Worm (Caenorhabditis elegans) whole organism, L4 larva: Measurements from ENCODE around the gene set-11.

Experiments used
- Y75B8A.6 ChIP-seq: fragments of 200-800 bp; sonication (Bioruptor generic); IDR thresholded peaks from 2 replicates; pipeline ENCODE4 v1.3.6; 2022; ENCODE audit warnings: missing genetic modification reagents, missing genetic modification characterization, missing compliant biosample characterization
- ama-1 ChIP-seq: fragments of 150-350 bp; optimal IDR thresholded peaks from 2 replicates; lab custom pipeline; 2014; ENCODE audit warnings: inconsistent platforms, mixed read lengths
- ceh-32 ChIP-seq: sonication (generic microtip); optimal IDR thresholded peaks from 2 replicates; lab custom pipeline; 2016; ENCODE audit warnings: mild to moderate bottlenecking, missing genetic modification characterization, missing compliant biosample characterization; ENCODE audit not compliant: poor library complexity
- lin-13 ChIP-seq: fragments of 150-350 bp; optimal IDR thresholded peaks from 2 replicates; lab custom pipeline; 2014; ENCODE audit warnings: missing biosample characterization, missing genetic modification reagents, missing genetic modification characterization
- lin-29 ChIP-seq: fragments of 200-800 bp; sonication (Bioruptor generic); IDR thresholded peaks from 2 replicates; pipeline ENCODE4 v1.3.6; 2022; ENCODE audit warnings: missing genetic modification reagents, missing genetic modification characterization, missing compliant biosample characterization
- nhr-41 ChIP-seq: fragments of 200-800 bp; sonication (Bioruptor generic); IDR thresholded peaks from 2 replicates; pipeline ENCODE4 v1.3.6; 2022; ENCODE audit warnings: missing genetic modification reagents, missing genetic modification characterization, missing compliant biosample characterization
- nhr-76 ChIP-seq: fragments of 150-350 bp; optimal IDR thresholded peaks from 2 replicates; lab custom pipeline; 2014; ENCODE audit warnings: missing biosample characterization, missing genetic modification characterization
- skn-1 ChIP-seq: fragments of 150-350 bp; optimal IDR thresholded peaks from 2 replicates; lab custom pipeline; 2014; ENCODE audit warnings: missing biosample characterization, missing genetic modification characterization
- spr-1 ChIP-seq: sonication (generic microtip); optimal IDR thresholded peaks from 2 replicates; lab custom pipeline; 2016; ENCODE audit warnings: mild to moderate bottlenecking, missing genetic modification characterization, missing compliant biosample characterization
- unc-130 ChIP-seq: sonication (generic microtip); optimal IDR thresholded peaks from 2 replicates; lab custom pipeline; 2016; ENCODE audit warnings: missing genetic modification reagents, missing genetic modification characterization, missing compliant biosample characterization

ce11 chrII:2681118-2681517 lies 11.3 kb downstream of the set-11 start, which contains the start of gene F34D6.1:
- TF ChIP-seq ama-1, result no peak
- no peak for TF ChIP-seq lin-29 (GFP tag; lab: Robert Waterston, UW)
- TF ChIP-seq skn-1 (tag; lab: Kevin White, UChicago), result no peak
- TF ChIP-seq nhr-41 (GFP tag; lab: Robert Waterston, UW), result no peak
- no peak for TF ChIP-seq nhr-76 (tag; lab: Kevin White, UChicago)
- TF ChIP-seq lin-13 (GFP tag; lab: Kevin White, UChicago), result no peak
- TF ChIP-seq ceh-32, result no peak
- TF ChIP-seq spr-1, result no peak
- no peak for TF ChIP-seq unc-130 (GFP tag; lab: Kevin White, UChicago)
- no peak for TF ChIP-seq Y75B8A.6 (GFP tag; lab: Robert Waterston, UW)
